Worm (Caenorhabditis elegans): ENCODE data around the gene T06A10.107.

The T06A10.107 gene

ce11 chrIV:16867223-16867622 is at the start of gene T06A10.107:
T06A10.107 (plus strand) TSS chrIV:16867523.
- TF ChIP-seq fos-1 (tag; optimal IDR thresholded peaks at IDR 0.05) (no peak), set-16 (GFP tag; IDR thresholded peaks at IDR 0.05) (peak; percentile 67)

ce11 chrIV:16818551-16818950 is 48.8 kb upstream of the T06A10.107 start:
- TF ChIP-seq snpc-1.2 (GFP tag; IDR thresholded peaks at IDR 0.05) = peak; percentile 97
- TF ChIP-seq madf-5 (GFP tag; IDR thresholded peaks at IDR 0.05) = peak in 1 of 2 experiments; percentile 63; a peak in 1 of 4 replicates
- TF ChIP-seq F26F4.8 (GFP tag; conservative IDR thresholded peaks at IDR 0.05) = 0 out of 2 replicates have a peak, but pooled peaks have one; percentile 46

ce11 chrIV:16822529-16822928 is 44.8 kb upstream of the T06A10.107 start, which contains the start of gene Y116A8A.4:
Y116A8A.4 (plus strand) TSS chrIV:16822829.
- TF ChIP-seq nhr-237 (tag; optimal IDR thresholded peaks at IDR 0.05) (no peak), aha-1 (tag) (no peak), dmd-9 (GFP tag; IDR thresholded peaks at IDR 0.05) (no peak), snpc-4 (tag; optimal IDR thresholded peaks at IDR 0.05) (no peak), mes-2 (tag; optimal IDR thresholded peaks at IDR 0.05; ENCODE audit: poor library complexity, severe bottlenecking) (no peak), dmd-8 (GFP tag; IDR thresholded peaks at IDR 0.05) (no peak), set-16 (GFP tag; IDR thresholded peaks at IDR 0.05) (no peak), rbr-2 (tag; optimal IDR thresholded peaks at IDR 0.05) (no peak), unc-39 (tag; optimal IDR thresholded peaks at IDR 0.05) (no peak), spr-3 (GFP tag; optimal IDR thresholded peaks at IDR 0.05) (no peak), ceh-82 (tag; optimal IDR thresholded peaks at IDR 0.05) (no peak), saeg-2 (GFP tag; IDR thresholded peaks at IDR 0.05) (no peak), zip-11 (GFP tag; IDR thresholded peaks at IDR 0.05) (no peak), php-3 (GFP tag; IDR thresholded peaks at IDR 0.05) (no peak), mxl-2 (GFP tag; conservative IDR thresholded peaks at IDR 0.05) (no peak), Y48G9A.11 (GFP tag; IDR thresholded peaks at IDR 0.05) (no peak), zfp-2 (tag; optimal IDR thresholded peaks at IDR 0.05) (no peak), mdl-1 (tag; optimal IDR thresholded peaks at IDR 0.05) (no peak)

- TF ChIP-seq pqm-1 (tag; optimal IDR thresholded peaks at IDR 0.05) = no peak
- no peak for TF ChIP-seq hif-1 (tag; optimal IDR thresholded peaks at IDR 0.05)
- TF ChIP-seq lin-15B (tag; optimal IDR thresholded peaks at IDR 0.05) = no peak
- TF ChIP-seq php-3 (GFP tag; IDR thresholded peaks at IDR 0.05) = no peak
- no peak for TF ChIP-seq aly-2 (tag; optimal IDR thresholded peaks at IDR 0.05)
- TF ChIP-seq ces-1 (GFP tag; optimal IDR thresholded peaks at IDR 0.05) = no peak
- TF ChIP-seq jun-1 (tag; optimal IDR thresholded peaks at IDR 0.05) = no peak
- TF ChIP-seq ceh-44 (GFP tag; IDR thresholded peaks at IDR 0.05) = no peak
- no peak for TF ChIP-seq lin-29 (GFP tag; IDR thresholded peaks at IDR 0.05)
Observed at ce11 chrIV:16828698-16829097, 38.6 kb upstream of the T06A10.107 start, which contains the start of gene Y116A8A.6. Y116A8A.6 (minus strand) TSS chrIV:16828798.

- TF ChIP-seq mes-2 (tag; optimal IDR thresholded peaks at IDR 0.05; ENCODE audit: poor library complexity, severe bottlenecking) = no peak
- TF ChIP-seq ama-1 (optimal IDR thresholded peaks at IDR 0.05) = no peak
- no peak for TF ChIP-seq fkh-10 (GFP tag; optimal IDR thresholded peaks at IDR 0.05)
- TF ChIP-seq tag-97 (GFP tag; IDR thresholded peaks at IDR 0.05) = no peak
- TF ChIP-seq arid-1 (GFP tag; conservative IDR thresholded peaks at IDR 0.05) = no peak
- no peak for TF ChIP-seq madf-5 (GFP tag; IDR thresholded peaks at IDR 0.05)
- TF ChIP-seq snpc-1.2 (GFP tag; IDR thresholded peaks at IDR 0.05) = no peak
- TF ChIP-seq daf-8 (GFP tag; IDR thresholded peaks at IDR 0.05) = no peak
Observed at ce11 chrIV:16829896-16830295, 37.4 kb upstream of the T06A10.107 start, which contains the start of gene Y116A8A.7. Y116A8A.7 (plus strand) TSS chrIV:16830196.
